Fruit fly (Drosophila melanogaster): ENCODE data around the gene CG7800.

The CG7800 gene

DNA sequence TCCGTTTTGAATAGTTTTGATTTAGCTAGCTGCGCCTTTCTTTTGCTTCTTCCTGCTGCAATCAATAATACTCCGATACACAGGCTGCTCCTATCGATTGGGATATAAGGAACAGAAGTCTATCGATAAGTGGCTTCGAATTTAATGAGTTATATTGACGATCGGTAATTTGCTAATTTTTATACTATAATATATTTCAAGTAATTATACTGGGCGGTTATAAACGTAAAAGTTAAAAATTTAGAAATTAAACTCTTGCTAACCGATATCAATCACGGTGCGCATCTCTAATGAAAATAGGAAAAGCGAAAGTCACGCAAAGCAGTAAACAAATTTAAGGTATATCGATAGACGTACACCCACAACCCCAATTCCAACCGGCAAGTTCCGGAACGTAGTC is 26.0 kb downstream of the CG7800 start, which contains the start of the genes CG9636, CG18749 and CG33722:
CG9636 (minus strand) TSS at position 73 of the 400 bp plus-strand sequence.
CG18749 (plus strand) TSS at position 336 of the 400 bp plus-strand sequence.
CG33722 (plus strand) TSS at position 336 of the 400 bp plus-strand sequence.
- TF ChIP-seq HLH4C (GFP tag; IDR thresholded peaks at IDR 0.05; ENCODE audit: partially characterized antibody) (peak; percentile 99), sima (GFP tag; optimal IDR thresholded peaks at IDR 0.05) (no peak), fu2 (GFP tag; optimal IDR thresholded peaks at IDR 0.05) (no peak), dimm (GFP tag; IDR thresholded peaks at IDR 0.05) (no peak), Meics (GFP tag; optimal IDR thresholded peaks at IDR 0.05) (peak; percentile 60), CG17568 (GFP tag; optimal IDR thresholded peaks at IDR 0.05) (peak; percentile 59), Nf-YB (GFP tag; optimal IDR thresholded peaks at IDR 0.05) (peak; percentile 41), CG4424 (GFP tag; optimal IDR thresholded peaks at IDR 0.05) (peak; percentile 85), CG16863 (GFP tag; optimal IDR thresholded peaks at IDR 0.05) (no peak), CG5245 (GFP tag; optimal IDR thresholded peaks at IDR 0.05) (peak; percentile 45), Ada2b (GFP tag; IDR thresholded peaks at IDR 0.05) (peak; percentile 86), Max (GFP tag; optimal IDR thresholded peaks at IDR 0.05) (peak; percentile 76), chm (GFP tag; IDR thresholded peaks at IDR 0.05) (no peak; the same call in 1 of the 2 replicates), CG10267 (tag; optimal IDR thresholded peaks at IDR 0.05) (peak; percentile 79), CG11093 (GFP tag; IDR thresholded peaks at IDR 0.05) (0 out of 3 replicates have a peak, but pooled peaks have one; percentile 47), B-H2 (GFP tag; optimal IDR thresholded peaks at IDR 0.05) (peak; percentile 71), CG4820 (GFP tag; optimal IDR thresholded peaks at IDR 0.05) (peak; percentile 47), CG10979 (tag; optimal IDR thresholded peaks at IDR 0.05) (peak; percentile 66), Vsx1 (GFP tag; optimal IDR thresholded peaks at IDR 0.05) (peak; percentile 7), ems (GFP tag; optimal IDR thresholded peaks at IDR 0.05) (peak; percentile 63), scrt (GFP tag; optimal IDR thresholded peaks at IDR 0.05) (peak; percentile 41), CG12299 (tag; optimal IDR thresholded peaks at IDR 0.05) (peak; percentile 60), CG3065 (GFP tag; optimal IDR thresholded peaks at IDR 0.05) (peak; percentile 24), CG8290 (GFP tag; optimal IDR thresholded peaks at IDR 0.05) (peak; percentile 77), CG8290 (tag; optimal IDR thresholded peaks at IDR 0.05) (peak in 1 of 2 experiments; percentile 60), Kr (GFP tag; optimal IDR thresholded peaks at IDR 0.05) (no peak), MBD-R2 (GFP tag; IDR thresholded peaks at IDR 0.05) (peak; percentile 88), CG10543 (GFP tag; optimal IDR thresholded peaks at IDR 0.05) (peak; percentile 57), danr (GFP tag; IDR thresholded peaks at IDR 0.05) (no peak), gcm2 (GFP tag; optimal IDR thresholded peaks at IDR 0.05) (no peak), CG31224 (GFP tag; IDR thresholded peaks at IDR 0.05) (no peak), tna (GFP tag; IDR thresholded peaks at IDR 0.05; ENCODE audit: partially characterized antibody) (peak; percentile 87; the same call in 1 of the 2 replicates), D (optimal IDR thresholded peaks at IDR 0.05) (no peak), D (GFP tag; optimal IDR thresholded peaks at IDR 0.05) (peak; percentile 10), CG6854 (GFP tag; optimal IDR thresholded peaks at IDR 0.05) (no peak), Awh (GFP tag; IDR thresholded peaks at IDR 0.05) (peak; percentile 66; the same call in 1 of the 2 replicates), CG18599 (GFP tag; optimal IDR thresholded peaks at IDR 0.05) (peak; percentile 80), HHEX (GFP tag; optimal IDR thresholded peaks at IDR 0.05) (peak; percentile 44), Pdp1 (GFP tag; optimal IDR thresholded peaks at IDR 0.05) (peak; percentile 22 to 24), Taf1 (GFP tag; IDR thresholded peaks at IDR 0.05) (no peak), CG2678 (tag; optimal IDR thresholded peaks at IDR 0.05) (no peak), Gug (GFP tag; IDR thresholded peaks at IDR 0.05) (0 out of 4 replicates have a peak, but pooled peaks have one; percentile 31), CrebB (tag; optimal IDR thresholded peaks at IDR 0.05) (no peak), CG4282 (GFP tag; optimal IDR thresholded peaks at IDR 0.05) (no peak), Mrtf (GFP tag; IDR thresholded peaks at IDR 0.05) (no peak), CG12391 (tag; optimal IDR thresholded peaks at IDR 0.05) (peak; percentile 86), MESR4 (GFP tag; optimal IDR thresholded peaks at IDR 0.05) (no peak), Hand (GFP tag; optimal IDR thresholded peaks at IDR 0.05) (peak; percentile 41), pho (GFP tag; optimal IDR thresholded peaks at IDR 0.05) (peak; percentile 45), CG11695 (GFP tag; IDR thresholded peaks at IDR 0.05) (peak; percentile 64; the same call in 2 of the 3 replicates), CG31388 (GFP tag; optimal IDR thresholded peaks at IDR 0.05) (no peak)

All from whole organism, embryonic.